Comparison of ENCODE assay signal across 2 fruit fly cellular contexts in genomic region chrX:10182867-10183266, dm6.
A peak's percentile ranks its signal among the peaks of the same experiment; 100 is the strongest.
TF ChIP-seq lines count a peak whose summit lies in the region.

No protein-coding gene starts in this region.

- no peak for TF ChIP-seq CTCF in whole organism, embryonic (GFP tag; optimal IDR thresholded peaks at IDR 0.05; lab: Kevin White, UChicago)

TF ChIP-seq in whole organism, embryonic, 481 proteins besides CTCF, POLR2A, EP300 and RAD21:
- no peak for TF ChIP-seq YL-1 (GFP tag; optimal IDR thresholded peaks at IDR 0.05; lab: Kevin White, UChicago)
- TF ChIP-seq Med (GFP tag; lab: Kevin White, UChicago) = peak; percentile 49
- peak in 1 of 2 experiments; percentile 80 for TF ChIP-seq Dfd (GFP tag; optimal IDR thresholded peaks at IDR 0.05; lab: Kevin White, UChicago)
- TF ChIP-seq CG16815 (GFP tag; optimal IDR thresholded peaks at IDR 0.05; lab: Kevin White, UChicago) = no peak

TF ChIP-seq in whole organism, wandering third instar larva, 38 proteins besides CTCF, POLR2A, EP300 and RAD21:
- TF ChIP-seq dl (GFP tag; optimal IDR thresholded peaks at IDR 0.05; lab: Kevin White, UChicago; ENCODE audit: insufficient read depth in 1 of 2, partially characterized antibody in 2 of 2) = no peak
- no peak for TF ChIP-seq Mio (GFP tag; optimal IDR thresholded peaks at IDR 0.05; lab: Kevin White, UChicago)
- no peak for TF ChIP-seq pan (optimal IDR thresholded peaks at IDR 0.05; lab: Kevin White, UChicago)
- TF ChIP-seq Sp1 (GFP tag; optimal IDR thresholded peaks at IDR 0.05; lab: Kevin White, UChicago) = no peak
- TF ChIP-seq Dfd (GFP tag; optimal IDR thresholded peaks at IDR 0.05; lab: Kevin White, UChicago) = peak; percentile 74
- TF ChIP-seq N (GFP tag; optimal IDR thresholded peaks at IDR 0.05; lab: Kevin White, UChicago) = no peak
- TF ChIP-seq fru (GFP tag; optimal IDR thresholded peaks at IDR 0.05; lab: Kevin White, UChicago) = no peak
- no peak for TF ChIP-seq OdsH (GFP tag; optimal IDR thresholded peaks at IDR 0.05; lab: Kevin White, UChicago)
TF ChIP-seq in whole organism, wandering third instar larva: peak in this region for 1.
